Worm (Caenorhabditis elegans) whole organism, midembryonic: Measurements from ENCODE around the gene str-38.

ENCODE experiments used
- ztf-29 ChIP-seq: fragments of 200-800 bp; sonication (Bioruptor generic); IDR thresholded peaks from 2 replicates; pipeline ENCODE4 v1.3.6; 2022; ENCODE audit warnings: missing genetic modification reagents, missing genetic modification characterization, missing compliant biosample characterization

str-38 gene

ce11 chrV:15685599-15685998 lies 46.5 kb downstream of the str-38 start, which contains the start of gene nhr-196:
Gene nhr-196 (plus strand): TSS chrV:15685716.
- no peak for TF ChIP-seq ztf-29
